Worm (Caenorhabditis elegans) whole organism, L4 larva: ENCODE data around the gene math-4.

Experiments used
- F37D6.2 ChIP-seq: sonication (generic microtip); optimal IDR thresholded peaks from 2 replicates; lab custom pipeline; 2016; ENCODE audit warnings: mild to moderate bottlenecking, missing genetic modification characterization, missing compliant biosample characterization
- Y48G9A.11 ChIP-seq: fragments of 200-800 bp; sonication (Bioruptor generic); IDR thresholded peaks from 2 replicates; pipeline ENCODE4 v1.3.6; 2022; ENCODE audit warnings: missing genetic modification reagents, missing genetic modification characterization, missing compliant biosample characterization
- ceh-28 ChIP-seq: fragments of 150-350 bp; optimal IDR thresholded peaks from 2 replicates; lab custom pipeline; 2014; ENCODE audit warnings: missing biosample characterization, missing genetic modification reagents, missing genetic modification characterization
- ceh-32 ChIP-seq: sonication (generic microtip); optimal IDR thresholded peaks from 2 replicates; lab custom pipeline; 2016; ENCODE audit warnings: mild to moderate bottlenecking, missing genetic modification characterization, missing compliant biosample characterization; ENCODE audit not compliant: poor library complexity
- ceh-82 ChIP-seq: sonication (generic microtip); optimal IDR thresholded peaks from 2 replicates; lab custom pipeline; 2017; ENCODE audit warnings: missing biosample characterization, missing genetic modification characterization
- ctbp-1 ChIP-seq: fragments of 200-800 bp; sonication (Bioruptor generic); IDR thresholded peaks from 2 replicates; pipeline ENCODE4 v1.3.6; 2022; ENCODE audit warnings: missing genetic modification reagents, missing genetic modification characterization, missing compliant biosample characterization
- daf-8 ChIP-seq: fragments of 200-800 bp; sonication (Bioruptor generic); IDR thresholded peaks from 2 replicates; pipeline ENCODE4 v1.3.6; 2022; ENCODE audit warnings: missing genetic modification characterization, missing compliant biosample characterization
- egl-27 ChIP-seq: sonication (generic microtip); optimal IDR thresholded peaks from 3 replicates; lab custom pipeline; 2017; ENCODE audit warnings: missing biosample characterization, missing genetic modification reagents, missing genetic modification characterization
- egl-43 ChIP-seq: fragments of 200-800 bp; sonication (Bioruptor generic); IDR thresholded peaks from 2 replicates; pipeline ENCODE4 v1.3.6; 2022; ENCODE audit warnings: missing genetic modification reagents, missing genetic modification characterization, missing compliant biosample characterization
- fkh-10 ChIP-seq: fragments of 150-350 bp; optimal IDR thresholded peaks from 2 replicates; lab custom pipeline; 2014; ENCODE audit warnings: missing biosample characterization, missing genetic modification reagents, missing genetic modification characterization
- madf-9 ChIP-seq: fragments of 200-800 bp; sonication (Bioruptor generic); conservative IDR thresholded peaks from 2 replicates; pipeline ENCODE4 v1.3.6; 2022; ENCODE audit warnings: missing genetic modification reagents, missing genetic modification characterization, missing compliant biosample characterization
- nhr-41 ChIP-seq: fragments of 200-800 bp; sonication (Bioruptor generic); IDR thresholded peaks from 2 replicates; pipeline ENCODE4 v1.3.6; 2022; ENCODE audit warnings: missing genetic modification reagents, missing genetic modification characterization, missing compliant biosample characterization
- nhr-48 ChIP-seq: sonication (generic microtip); optimal IDR thresholded peaks from 2 replicates; lab custom pipeline; 2016; ENCODE audit warnings: mild to moderate bottlenecking, missing genetic modification characterization, missing compliant biosample characterization
- nhr-76 ChIP-seq: fragments of 150-350 bp; optimal IDR thresholded peaks from 2 replicates; lab custom pipeline; 2014; ENCODE audit warnings: missing biosample characterization, missing genetic modification characterization
- pqm-1 ChIP-seq: sonication (generic microtip); optimal IDR thresholded peaks from 2 replicates; lab custom pipeline; 2017; ENCODE audit warnings: missing biosample characterization, missing genetic modification characterization
- rbr-2 ChIP-seq: sonication (generic microtip); optimal IDR thresholded peaks from 2 replicates; lab custom pipeline; 2016; ENCODE audit warnings: missing genotype, missing genetic modification characterization, missing compliant biosample characterization
- sdz-12 ChIP-seq: fragments of 200-800 bp; sonication (Bioruptor generic); optimal IDR thresholded peaks from 2 replicates; lab custom pipeline; 2018; ENCODE audit warnings: mild to moderate bottlenecking, missing genetic modification characterization, missing compliant biosample characterization
- snpc-4 ChIP-seq: fragments of 150-350 bp; optimal IDR thresholded peaks from 2 replicates; lab custom pipeline; 2014; ENCODE audit warnings: missing biosample characterization, missing genetic modification characterization
- spr-1 ChIP-seq: sonication (generic microtip); optimal IDR thresholded peaks from 2 replicates; lab custom pipeline; 2016; ENCODE audit warnings: mild to moderate bottlenecking, missing genetic modification characterization, missing compliant biosample characterization
- unc-62 ChIP-seq, 3 experiments: fragments of 150-350 bp in 1 of 3; sonication (generic microtip); optimal IDR thresholded peaks in 2 of 3; peaks in 1 of 3; 1 replicate in 1 of 3; 2 replicates in 2 of 3; lab custom pipeline; 2014 to 2017; ENCODE audit warnings: missing biosample characterization in 3 of 3, missing genetic modification characterization in 3 of 3, missing genetic modification reagents in 3 of 3, missing genotype in 1 of 3
- zip-11 ChIP-seq: fragments of 200-800 bp; sonication (Bioruptor generic); IDR thresholded peaks from 2 replicates; pipeline ENCODE4 v1.3.6; 2022; ENCODE audit warnings: missing genetic modification characterization, missing compliant biosample characterization
- zip-2 ChIP-seq: fragments of 150-350 bp; optimal IDR thresholded peaks from 2 replicates; lab custom pipeline; 2014; ENCODE audit warnings: missing biosample characterization, missing genetic modification characterization

The math-4 gene

DNA sequence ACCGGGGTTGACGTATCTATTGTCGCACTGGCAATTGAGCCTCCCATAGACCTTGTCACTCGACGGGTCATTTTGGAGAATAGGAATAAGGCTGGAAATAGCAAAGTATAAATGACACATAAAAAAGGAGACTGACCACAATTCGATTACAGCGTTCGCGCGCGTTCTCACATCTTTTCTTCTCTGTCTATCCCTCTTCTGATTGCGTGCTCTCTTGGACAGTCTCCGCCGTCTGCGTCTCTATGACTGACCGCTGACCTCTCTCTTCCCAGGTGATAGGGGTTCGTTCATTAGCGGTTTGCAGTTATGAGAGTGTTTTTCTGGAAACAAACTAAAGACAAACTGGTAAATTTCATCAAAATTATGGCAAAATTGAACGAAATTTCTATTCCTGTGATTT lies 46.0 kb downstream of the math-4 start, which contains the start of gene ceh-83 (continued):
- TF ChIP-seq nhr-76 (no peak), ceh-82 (tag; lab: Kevin White, UChicago) (no peak), rbr-2 (tag; lab: Kevin White, UChicago) (no peak), ceh-28 (tag; lab: Kevin White, UChicago) (no peak)

DNA sequence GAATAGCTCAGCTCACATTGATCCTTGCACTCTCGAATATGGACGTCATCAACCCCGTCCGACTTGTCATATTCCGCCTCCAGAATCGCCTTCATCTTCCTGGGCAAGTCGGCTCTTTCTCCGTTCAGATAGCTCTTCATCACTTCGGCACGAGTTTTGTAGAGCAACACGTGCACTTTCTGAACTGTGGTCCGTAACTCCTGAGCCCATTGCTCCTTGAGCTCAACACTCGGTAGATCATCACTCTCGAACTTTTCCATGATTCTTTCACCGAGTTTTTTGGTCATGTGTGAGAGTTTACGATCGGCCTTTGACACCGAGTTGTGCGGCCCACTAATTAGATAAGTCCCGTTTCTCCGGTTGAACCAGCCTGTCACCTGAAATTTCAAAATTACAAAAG lies 47.2 kb downstream of the math-4 start:
- TF ChIP-seq unc-62 (GFP tag; optimal IDR thresholded peaks at IDR 0.05 in 1 of 2; lab: Kevin White, UChicago), result peak in 1 of 2 experiments; percentile 96
- TF ChIP-seq unc-62 (tag; optimal IDR thresholded peaks at IDR 0.05; lab: Kevin White, UChicago), result no peak
- no peak for TF ChIP-seq snpc-4 (tag; lab: Kevin White, UChicago)

DNA sequence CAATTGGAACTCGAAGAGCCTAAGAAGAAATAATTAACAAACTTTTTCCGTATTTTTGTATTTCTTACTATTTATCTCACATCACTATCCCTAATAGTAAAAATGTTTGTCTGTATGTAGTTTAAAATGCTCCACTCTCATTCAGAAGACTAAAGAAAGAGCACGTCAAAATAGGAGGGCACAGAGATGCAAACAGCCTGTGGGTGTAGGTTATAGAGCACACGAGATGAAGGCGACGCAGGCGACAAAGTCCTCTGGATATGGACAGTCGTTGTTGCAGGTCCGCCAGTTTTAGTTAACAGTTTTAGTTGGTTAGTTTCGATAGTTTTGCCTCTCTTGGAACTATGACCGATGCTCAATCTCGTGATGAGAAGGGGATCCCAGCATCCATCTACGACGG lies 50.4 kb downstream of the math-4 start, which contains the start of gene ceh-82:
TSS of gene ceh-82 (plus strand) at position 301 of the 400 bp plus-strand sequence.
- no peak for TF ChIP-seq nhr-48
- TF ChIP-seq zip-2 (tag; lab: Kevin White, UChicago), result no peak
- TF ChIP-seq ceh-32 (tag; lab: Kevin White, UChicago), result no peak
- TF ChIP-seq Y48G9A.11 (GFP tag; lab: Robert Waterston, UW), result no peak
- no peak for TF ChIP-seq nhr-76
- no peak for TF ChIP-seq pqm-1
- TF ChIP-seq nhr-41 (GFP tag; lab: Robert Waterston, UW), result no peak
- TF ChIP-seq ctbp-1 (GFP tag; lab: Robert Waterston, UW), result no peak
- TF ChIP-seq zip-11, result no peak
- TF ChIP-seq spr-1 (tag; lab: Kevin White, UChicago), result no peak
- TF ChIP-seq egl-43, result no peak
- TF ChIP-seq madf-9 (GFP tag; lab: Robert Waterston, UW), result no peak
- TF ChIP-seq F37D6.2, result no peak
- TF ChIP-seq sdz-12 (GFP tag; lab: Kevin White, UChicago), result no peak
- no peak for TF ChIP-seq daf-8 (GFP tag; lab: Robert Waterston, UW)
- TF ChIP-seq fkh-10 (GFP tag; lab: Kevin White, UChicago), result no peak

DNA sequence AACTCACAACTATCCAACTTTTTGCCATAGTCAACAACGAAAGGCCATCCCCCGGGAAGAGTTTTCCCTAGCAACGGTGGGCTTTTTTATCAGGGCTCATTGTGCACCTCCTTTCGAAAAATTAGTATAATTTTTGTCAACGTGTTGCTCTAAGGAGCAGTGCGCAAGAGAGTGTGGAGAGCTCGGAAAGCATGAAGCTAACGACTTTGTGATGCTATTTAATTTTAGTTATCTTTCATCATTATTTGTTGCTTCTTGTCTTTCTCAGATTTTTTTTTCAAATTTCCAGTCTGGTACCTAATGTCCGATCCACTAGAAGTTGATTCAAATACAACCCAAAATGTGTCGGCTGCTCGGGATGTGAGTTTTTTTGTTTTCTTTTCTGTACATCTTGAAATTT lies 52.3 kb downstream of the math-4 start, which contains the start of gene ceh-81:
TSS of gene ceh-81 (plus strand) at position 301 of the 400 bp plus-strand sequence.
- TF ChIP-seq egl-27 (no peak), unc-62 (GFP tag; optimal IDR thresholded peaks at IDR 0.05 in 1 of 2; lab: Kevin White, UChicago) (peak in 1 of 2 experiments; percentile 23), unc-62 (tag; optimal IDR thresholded peaks at IDR 0.05; lab: Kevin White, UChicago) (no peak)
